Worm (Caenorhabditis elegans) whole organism, late embryonic: ENCODE measurements around the gene C34C12.8.
"Not testable (repeated sequence)": the region's sequence is repeated elsewhere in the genome, so short reads cannot be mapped to it uniquely, and the experiment has no call there.

ENCODE experiments used
- K02D7.2 ChIP-seq: sonication (generic microtip); optimal IDR thresholded peaks from 2 replicates; lab custom pipeline; 2017; ENCODE audit warnings: mild to moderate bottlenecking, missing genetic modification characterization, missing compliant biosample characterization
- Y22D7AL.16 ChIP-seq: sonication (generic microtip); optimal IDR thresholded peaks from 2 replicates; lab custom pipeline; 2016; ENCODE audit warnings: missing genetic modification characterization, missing compliant biosample characterization
- ceh-30 ChIP-seq: fragments of 150-350 bp; optimal IDR thresholded peaks from 2 replicates; lab custom pipeline; 2014; ENCODE audit warnings: missing biosample characterization, missing genetic modification characterization
- ceh-34 ChIP-seq: sonication (generic microtip); optimal IDR thresholded peaks from 2 replicates; lab custom pipeline; 2016; ENCODE audit warnings: mild to moderate bottlenecking, missing genetic modification characterization, missing compliant biosample characterization
- ets-4 ChIP-seq: sonication (generic microtip); optimal IDR thresholded peaks from 2 replicates; lab custom pipeline; 2016; ENCODE audit warnings: missing genetic modification characterization, missing compliant biosample characterization
- sdc-2 ChIP-seq: sonication (generic microtip); optimal IDR thresholded peaks from 2 replicates; lab custom pipeline; 2016; ENCODE audit warnings: missing genotype, missing genetic modification characterization, missing compliant biosample characterization
- ttx-3 ChIP-seq: sonication (generic microtip); optimal IDR thresholded peaks from 2 replicates; lab custom pipeline; 2016; ENCODE audit warnings: missing genetic modification reagents, missing genetic modification characterization, missing compliant biosample characterization

ce11 chrIII:3454045-3454444 lies 6.2 kb upstream of the C34C12.8 start, which contains the start of gene C34C12.1:
- not testable (repeated sequence) for TF ChIP-seq K02D7.2; ttx-3; ceh-34; ets-4; Y22D7AL.16 (tag; lab: Kevin White, UChicago); sdc-2 (tag; lab: Kevin White, UChicago); ceh-30
